Fruit fly (Drosophila melanogaster) S2 (cell line): ENCODE data around the gene Mtpalpha.

ENCODE experiments used
- CG8478 ChIP-seq: fragments of >200 bp; optimal IDR thresholded peaks from 2 replicates; lab custom pipeline; 2018
- CTCF ChIP-seq, 2 experiments: fragments of >200 bp; optimal IDR thresholded peaks; 2 replicates each; lab custom pipeline; 2018

dm6 chr2L:9613006-9613690, 36.6 kb upstream of the Mtpalpha start, which contains the start of gene Trx2:
- TF ChIP-seq CG8478 = no peak
- peak; percentile 80 to 91 for TF ChIP-seq CTCF (optimal IDR thresholded peaks at IDR 0.05; lab: Kevin White, UChicago)
